Fruit fly (Drosophila melanogaster) whole organism, embryonic: Measurements from ENCODE around the gene kirre.

Source experiments
- Ada2b ChIP-seq: fragments of 200-800 bp; sonication (Bioruptor generic); IDR thresholded peaks from 2 replicates; pipeline ENCODE4 v1.3.6; 2022; ENCODE audit warnings: missing biosample characterization, missing genetic modification characterization
- Aef1 ChIP-seq: fragments of 200-800 bp; sonication (Bioruptor generic); IDR thresholded peaks from 3 replicates; pipeline ENCODE4 v1.3.6; 2022; ENCODE audit warnings: missing biosample characterization, missing genetic modification characterization
- Antp ChIP-seq: fragments of 200-800 bp; sonication (Bioruptor generic); optimal IDR thresholded peaks from 3 replicates; lab custom pipeline; 2016; ENCODE audit warnings: missing biosample characterization, missing genetic modification characterization
- Bgb ChIP-seq: fragments of 200-800 bp; sonication (Bioruptor generic); IDR thresholded peaks from 2 replicates; pipeline ENCODE4 v1.3.6; 2022; ENCODE audit warnings: missing biosample characterization, missing genetic modification characterization; ENCODE audit not compliant: partially characterized antibody
- CG10274 ChIP-seq: fragments of 200-800 bp; sonication (Bioruptor generic); optimal IDR thresholded peaks from 3 replicates; lab custom pipeline; 2017; ENCODE audit warnings: missing biosample characterization, mild to moderate bottlenecking, missing genetic modification characterization
- CG10565 ChIP-seq: fragments of 200-800 bp; sonication (Bioruptor generic); optimal IDR thresholded peaks from 3 replicates; lab custom pipeline; 2016; ENCODE audit warnings: missing biosample characterization, mild to moderate bottlenecking, missing genetic modification characterization
- CG1233 ChIP-seq: fragments of 200-800 bp; sonication (Bioruptor generic); optimal IDR thresholded peaks from 4 replicates; lab custom pipeline; 2018; ENCODE audit warnings: missing biosample characterization, mild to moderate bottlenecking, missing genetic modification characterization
- CG13775 ChIP-seq: fragments of 200-800 bp; sonication (Bioruptor generic); optimal IDR thresholded peaks from 3 replicates; lab custom pipeline; 2017; ENCODE audit warnings: missing biosample characterization, mild to moderate bottlenecking, missing genetic modification characterization
- CG14710 ChIP-seq: fragments of 200-800 bp; sonication (Bioruptor generic); optimal IDR thresholded peaks from 3 replicates; lab custom pipeline; 2019; ENCODE audit warnings: missing biosample characterization, mild to moderate bottlenecking, missing genetic modification characterization, moderate library complexity
- CG17385 ChIP-seq: fragments of 200-800 bp; sonication (Bioruptor generic); optimal IDR thresholded peaks from 3 replicates; lab custom pipeline; 2018; ENCODE audit warnings: missing biosample characterization, mild to moderate bottlenecking, missing genetic modification characterization
- CG18619 ChIP-seq: fragments of 200-800 bp; sonication (Bioruptor generic); optimal IDR thresholded peaks from 3 replicates; lab custom pipeline; 2017; ENCODE audit warnings: missing biosample characterization, mild to moderate bottlenecking, missing genetic modification characterization
- CG2129 ChIP-seq: fragments of 200-800 bp; sonication (Bioruptor generic); IDR thresholded peaks from 2 replicates; pipeline ENCODE4 v1.3.6; 2022; ENCODE audit warnings: missing biosample characterization, missing genetic modification characterization; ENCODE audit not compliant: partially characterized antibody
- CG2678 ChIP-seq: fragments of 200-800 bp; sonication (Bioruptor generic); optimal IDR thresholded peaks from 3 replicates; lab custom pipeline; 2019; ENCODE audit warnings: missing biosample characterization, mild to moderate bottlenecking, missing genetic modification characterization, moderate library complexity
- CG3163 ChIP-seq: fragments of 200-800 bp; sonication (Bioruptor generic); optimal IDR thresholded peaks from 3 replicates; lab custom pipeline; 2016; ENCODE audit warnings: missing biosample characterization, missing genetic modification characterization
- CG33557 ChIP-seq: fragments of 200-800 bp; sonication (Bioruptor generic); optimal IDR thresholded peaks from 2 replicates; lab custom pipeline; 2019; ENCODE audit warnings: missing biosample characterization, mild to moderate bottlenecking, missing genetic modification characterization, moderate library complexity
- CG6254 ChIP-seq: fragments of 200-800 bp; sonication (Bioruptor generic); optimal IDR thresholded peaks from 3 replicates; lab custom pipeline; 2017; ENCODE audit warnings: mild to moderate bottlenecking, missing biosample characterization, missing genetic modification reagents, missing genetic modification characterization
- CG6689 ChIP-seq: fragments of 200-800 bp; sonication (Bioruptor generic); IDR thresholded peaks from 2 replicates; pipeline ENCODE4 v1.3.6; 2022; ENCODE audit warnings: missing biosample characterization, missing genetic modification characterization
- CG7271 ChIP-seq: fragments of 200-800 bp; sonication (Bioruptor generic); optimal IDR thresholded peaks from 2 replicates; lab custom pipeline; 2018; ENCODE audit warnings: missing biosample characterization, mild to moderate bottlenecking, missing genetic modification characterization, moderate library complexity
- CG7839 ChIP-seq: fragments of 200-800 bp; sonication (Bioruptor generic); optimal IDR thresholded peaks from 3 replicates; lab custom pipeline; 2018; ENCODE audit warnings: missing biosample characterization, mild to moderate bottlenecking, missing genetic modification characterization, moderate library complexity
- CG8089 ChIP-seq: fragments of 200-800 bp; sonication (Bioruptor generic); optimal IDR thresholded peaks from 3 replicates; lab custom pipeline; 2016; ENCODE audit warnings: missing biosample characterization, missing genetic modification characterization
- CG8765 ChIP-seq: fragments of 200-800 bp; sonication (Bioruptor generic); IDR thresholded peaks from 2 replicates; pipeline ENCODE4 v1.3.6; 2022; ENCODE audit warnings: missing biosample characterization, missing genetic modification characterization
- CG9797 ChIP-seq: fragments of 200-800 bp; sonication (Bioruptor generic); optimal IDR thresholded peaks from 3 replicates; lab custom pipeline; 2018; ENCODE audit warnings: missing biosample characterization, mild to moderate bottlenecking, missing genetic modification characterization
- Chrac-16 ChIP-seq: fragments of 200-800 bp; sonication (Bioruptor generic); optimal IDR thresholded peaks from 3 replicates; lab custom pipeline; 2016; ENCODE audit warnings: missing biosample characterization, missing genetic modification characterization
- E2f2 ChIP-seq: fragments of 200-800 bp; sonication (Bioruptor generic); IDR thresholded peaks from 2 replicates; pipeline ENCODE4 v1.3.6; 2022; ENCODE audit warnings: missing biosample characterization, missing genetic modification characterization
- Fer3 ChIP-seq: fragments of 200-800 bp; sonication (Bioruptor generic); optimal IDR thresholded peaks from 2 replicates; lab custom pipeline; 2018; ENCODE audit warnings: missing biosample characterization, mild to moderate bottlenecking, missing genetic modification characterization, moderate library complexity
- GATAe ChIP-seq: fragments of 200-800 bp; sonication (Bioruptor generic); conservative IDR thresholded peaks from 2 replicates; pipeline ENCODE4 v1.3.6; 2022; ENCODE audit warnings: missing biosample characterization, missing genetic modification characterization
- HmgD ChIP-seq: fragments of 200-800 bp; sonication (Bioruptor generic); optimal IDR thresholded peaks from 3 replicates; lab custom pipeline; 2016; ENCODE audit warnings: missing biosample characterization, missing genetic modification characterization
- Hsf ChIP-seq: fragments of 200-800 bp; sonication (Bioruptor generic); optimal IDR thresholded peaks from 3 replicates; lab custom pipeline; 2016; ENCODE audit warnings: missing biosample characterization, missing genetic modification characterization
- Jarid2 ChIP-seq: fragments of 200-800 bp; sonication (Bioruptor generic); optimal IDR thresholded peaks from 3 replicates; lab custom pipeline; 2017; ENCODE audit warnings: mild to moderate bottlenecking, missing biosample characterization, missing genetic modification reagents, missing genetic modification characterization
- Kr ChIP-seq: fragments of 200-800 bp; sonication (Bioruptor generic); optimal IDR thresholded peaks from 2 replicates; lab custom pipeline; 2017; ENCODE audit warnings: missing biosample characterization, mild to moderate bottlenecking, missing genetic modification characterization
- MBD-R2 ChIP-seq: fragments of 200-800 bp; sonication (Bioruptor generic); IDR thresholded peaks from 2 replicates; pipeline ENCODE4 v1.3.6; 2022; ENCODE audit warnings: missing biosample characterization, missing genetic modification characterization
- Opbp ChIP-seq: fragments of 200-800 bp; sonication (Bioruptor generic); IDR thresholded peaks from 3 replicates; pipeline ENCODE4 v1.3.6; 2022; ENCODE audit warnings: missing biosample characterization, missing genetic modification characterization; ENCODE audit not compliant: partially characterized antibody
- Rfx ChIP-seq: fragments of 200-800 bp; sonication (Bioruptor generic); IDR thresholded peaks from 2 replicates; pipeline ENCODE4 v1.3.6; 2022; ENCODE audit warnings: missing biosample characterization, missing genetic modification characterization
- ato ChIP-seq: fragments of 200-800 bp; sonication (Bioruptor generic); IDR thresholded peaks from 2 replicates; pipeline ENCODE4 v1.3.6; 2022; ENCODE audit warnings: missing biosample characterization, missing genetic modification characterization; ENCODE audit not compliant: partially characterized antibody
- exex ChIP-seq: fragments of 200-800 bp; sonication (Bioruptor generic); optimal IDR thresholded peaks from 4 replicates; lab custom pipeline; 2018; ENCODE audit warnings: missing biosample characterization, mild to moderate bottlenecking, missing genetic modification characterization, moderate library complexity
- gce ChIP-seq: fragments of 200-800 bp; sonication (Bioruptor generic); IDR thresholded peaks from 3 replicates; pipeline ENCODE4 v1.3.6; 2022; ENCODE audit warnings: missing biosample characterization, missing genetic modification characterization
- gcm ChIP-seq: fragments of 200-800 bp; sonication (Bioruptor generic); optimal IDR thresholded peaks from 2 replicates; lab custom pipeline; 2019; ENCODE audit warnings: missing biosample characterization, mild to moderate bottlenecking, missing genetic modification characterization, moderate library complexity
- hb ChIP-seq: fragments of 200-800 bp; sonication (Bioruptor generic); IDR thresholded peaks from 3 replicates; pipeline ENCODE4 v1.3.6; 2022; ENCODE audit warnings: missing biosample characterization, missing genetic modification characterization; ENCODE audit not compliant: partially characterized antibody
- inv ChIP-seq: fragments of 200-800 bp; sonication (Bioruptor generic); IDR thresholded peaks from 2 replicates; pipeline ENCODE4 v1.3.6; 2022; ENCODE audit warnings: missing biosample characterization, missing genetic modification characterization; ENCODE audit not compliant: partially characterized antibody
- lab ChIP-seq: fragments of 200-800 bp; sonication (Bioruptor generic); optimal IDR thresholded peaks from 3 replicates; lab custom pipeline; 2017; ENCODE audit warnings: missing biosample characterization, missing genetic modification characterization, mild to moderate bottlenecking, moderate library complexity, missing genetic modification reagents
- lmd ChIP-seq: fragments of 200-800 bp; sonication (Bioruptor generic); IDR thresholded peaks from 2 replicates; pipeline ENCODE4 v1.3.6; 2022; ENCODE audit warnings: missing biosample characterization, missing genetic modification characterization
- nau ChIP-seq: fragments of 200-800 bp; sonication (Bioruptor generic); optimal IDR thresholded peaks from 3 replicates; lab custom pipeline; 2017; ENCODE audit warnings: missing biosample characterization, mild to moderate bottlenecking, missing genetic modification characterization, missing genetic modification reagents
- nerfin-1 ChIP-seq: fragments of 200-800 bp; sonication (Bioruptor generic); optimal IDR thresholded peaks from 3 replicates; lab custom pipeline; 2019; ENCODE audit warnings: missing biosample characterization, mild to moderate bottlenecking, missing genetic modification characterization, moderate library complexity
- sens ChIP-seq: fragments of 200-800 bp; sonication (Bioruptor generic); peaks from one replicate; lab custom pipeline; 2016; ENCODE audit warnings: missing biosample characterization, missing genetic modification characterization
- sob ChIP-seq: fragments of 200-800 bp; sonication (Bioruptor generic); IDR thresholded peaks from 2 replicates; pipeline ENCODE4 v1.3.6; 2022; ENCODE audit warnings: missing biosample characterization, missing genetic modification characterization
- sr ChIP-seq: fragments of 200-800 bp; sonication (Bioruptor generic); IDR thresholded peaks from 3 replicates; pipeline ENCODE4 v1.3.6; 2022; ENCODE audit warnings: missing biosample characterization, missing genetic modification characterization
- tup ChIP-seq: fragments of 200-800 bp; sonication (Bioruptor generic); optimal IDR thresholded peaks from 2 replicates; lab custom pipeline; 2016; ENCODE audit warnings: missing biosample characterization, mild to moderate bottlenecking, missing genetic modification characterization, moderate library complexity
- vfl ChIP-seq: fragments of 200-800 bp; sonication (Bioruptor generic); optimal IDR thresholded peaks from 2 replicates; lab custom pipeline; 2016; ENCODE audit warnings: missing biosample characterization, missing genetic modification characterization
- wor ChIP-seq: fragments of 200-800 bp; sonication (Bioruptor generic); IDR thresholded peaks from 2 replicates; pipeline ENCODE4 v1.3.6; 2022; ENCODE audit warnings: missing biosample characterization, missing genetic modification characterization
- yki ChIP-seq: fragments of >200 bp; optimal IDR thresholded peaks from 3 replicates; lab custom pipeline; 2018

Gene kirre

DNA sequence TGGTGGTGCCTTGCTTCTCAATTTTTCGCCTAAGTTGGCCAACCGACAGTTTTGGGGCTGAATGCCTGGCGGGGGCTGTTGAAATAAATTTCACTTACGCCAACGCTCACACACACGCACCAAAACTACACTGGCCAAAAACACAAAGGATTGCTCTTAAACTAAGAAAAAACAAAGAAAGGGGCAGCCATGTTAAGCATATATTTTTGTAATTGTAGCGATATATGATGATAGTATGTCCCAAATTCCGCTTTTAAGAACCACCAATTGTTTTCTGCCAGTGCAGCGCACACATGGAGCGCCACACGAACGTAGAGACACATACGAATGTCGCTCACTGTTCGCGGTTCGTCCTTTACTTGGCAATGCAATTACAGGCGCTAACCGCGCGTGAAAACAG lies 328.1 kb downstream of the kirre start (continued):
- TF ChIP-seq CG7839 (tag; lab: Kevin White, UChicago) (peak; percentile 57), Fer3 (peak; percentile 32), gce (GFP tag; lab: Robert Waterston, UW) (0 out of 3 replicates have a peak, but pooled peaks have one; percentile 48), vfl (GFP tag; lab: Kevin White, UChicago) (no peak), E2f2 (GFP tag; lab: Robert Waterston, UW) (no peak; the same call in 1 of the 2 replicates), sob (GFP tag; lab: Robert Waterston, UW) (peak; percentile 46; the same call in 1 of the 2 replicates), yki (no peak), CG10274 (GFP tag; lab: Kevin White, UChicago) (no peak), CG14710 (peak; percentile 36), CG13775 (GFP tag; lab: Kevin White, UChicago) (peak; percentile 30), CG1233 (GFP tag; lab: Kevin White, UChicago) (peak; percentile 25), Kr (GFP tag; lab: Kevin White, UChicago) (no peak), Ada2b (GFP tag; lab: Robert Waterston, UW) (peak; percentile 28; the same call in 1 of the 2 replicates), nau (GFP tag; lab: Kevin White, UChicago) (no peak), wor (GFP tag; lab: Robert Waterston, UW) (peak; percentile 24; the same call in 1 of the 2 replicates), CG10565 (GFP tag; lab: Kevin White, UChicago) (no peak), CG3163 (GFP tag; lab: Kevin White, UChicago) (no peak), Jarid2 (GFP tag; lab: Kevin White, UChicago) (no peak), tup (GFP tag; lab: Kevin White, UChicago) (no peak), inv (GFP tag; lab: Robert Waterston, UW) (no peak), CG9797 (no peak), lab (GFP tag; lab: Kevin White, UChicago) (peak; percentile 64), Rfx (GFP tag; lab: Robert Waterston, UW) (peak; percentile 36; the same call in 1 of the 2 replicates), Antp (peak; percentile 37), Opbp (GFP tag; lab: Robert Waterston, UW) (no peak), CG8089 (GFP tag; lab: Kevin White, UChicago) (peak; percentile 39), Hsf (GFP tag; lab: Kevin White, UChicago) (peak; percentile 47), HmgD (GFP tag; lab: Kevin White, UChicago) (no peak), MBD-R2 (GFP tag; lab: Robert Waterston, UW) (no peak), sens (GFP tag; lab: Kevin White, UChicago) (peak; percentile 89), exex (tag; lab: Kevin White, UChicago) (no peak), CG6689 (GFP tag; lab: Robert Waterston, UW) (peak; percentile 45; the same call in 1 of the 2 replicates), CG2678 (peak; percentile 51), hb (GFP tag; lab: Robert Waterston, UW) (no peak), CG8765 (GFP tag; lab: Robert Waterston, UW) (0 out of 2 replicates have a peak, but pooled peaks have one; percentile 37), sr (peak; percentile 47; the same call in 1 of the 3 replicates), Chrac-16 (peak; percentile 55), CG2129 (GFP tag; lab: Robert Waterston, UW) (no peak), GATAe (no peak), nerfin-1 (tag; lab: Kevin White, UChicago) (peak; percentile 12), CG17385 (peak; percentile 14), CG33557 (GFP tag; lab: Kevin White, UChicago) (peak; percentile 31), CG18619 (GFP tag; lab: Kevin White, UChicago) (no peak), CG6254 (GFP tag; lab: Kevin White, UChicago) (peak; percentile 50), gcm (peak; percentile 23), Bgb (GFP tag; lab: Robert Waterston, UW) (no peak), Aef1 (GFP tag; lab: Robert Waterston, UW) (no peak), lmd (peak; percentile 65), ato (GFP tag; lab: Robert Waterston, UW) (no peak), CG7271 (tag; lab: Kevin White, UChicago) (no peak)
